Fruit fly (Drosophila melanogaster) Kc167 (cell line): ENCODE results near the gene CG10713.

Source experiments
- Myc ChIP-seq: fragments of >200 bp; optimal IDR thresholded peaks from 2 replicates; lab custom pipeline; 2017; ENCODE audit warnings: missing external identifiers
- Sin3A ChIP-seq: fragments of >200 bp; optimal IDR thresholded peaks from 2 replicates; lab custom pipeline; 2018; ENCODE audit warnings: missing external identifiers
- h ChIP-seq: fragments of >200 bp; optimal IDR thresholded peaks from 3 replicates; lab custom pipeline; 2018; ENCODE audit warnings: missing external identifiers
- insv ChIP-seq: fragments of >200 bp; optimal IDR thresholded peaks from 3 replicates; lab custom pipeline; 2018; ENCODE audit warnings: missing external identifiers
- psq ChIP-seq: fragments of >200 bp; optimal IDR thresholded peaks from 2 replicates; lab custom pipeline; 2017; ENCODE audit warnings: missing external identifiers
- ttk ChIP-seq: sonication (Bioruptor generic); optimal IDR thresholded peaks from 2 replicates; lab custom pipeline; 2017; ENCODE audit warnings: missing external identifiers

- TF ChIP-seq Sin3A (lab: Kevin White, UChicago) (no peak), h (lab: Kevin White, UChicago) (no peak), psq (no peak), insv (lab: Kevin White, UChicago) (no peak), Myc (no peak), ttk (lab: Kevin White, UChicago) (no peak)
Observed at dm6 chr3L:13437036-13437435, 2.0 kb upstream of the CG10713 start, which contains the start of gene CG10154.
